Fruit fly (Drosophila melanogaster): ENCODE data around the gene Rpp20.
A peak's percentile ranks its signal among the peaks of the same experiment; 100 is the strongest.

Rpp20 gene

dm6 chrX:19769821-19770519 is 25.7 kb downstream of the Rpp20 start (continued):
- no peak for TF ChIP-seq CG11294 (GFP tag; IDR thresholded peaks at IDR 0.05)
- TF ChIP-seq CG34406 (GFP tag; optimal IDR thresholded peaks at IDR 0.05), result peak; percentile 39
- no peak for TF ChIP-seq dac (GFP tag; optimal IDR thresholded peaks at IDR 0.05)
- TF ChIP-seq fd59A (GFP tag; optimal IDR thresholded peaks at IDR 0.05), result peak; percentile 28
- peak in 1 of 2 experiments; percentile 17 for TF ChIP-seq salr (GFP tag; optimal IDR thresholded peaks at IDR 0.05)
- no peak for TF ChIP-seq CG6854 (GFP tag; optimal IDR thresholded peaks at IDR 0.05)
- no peak for TF ChIP-seq CG4318 (GFP tag; optimal IDR thresholded peaks at IDR 0.05)
- TF ChIP-seq Hr4 (GFP tag; optimal IDR thresholded peaks at IDR 0.05), result peak; percentile 11
- TF ChIP-seq achi (GFP tag; optimal IDR thresholded peaks at IDR 0.05), result peak; percentile 34
- TF ChIP-seq CG6808 (GFP tag; optimal IDR thresholded peaks at IDR 0.05), result peak; percentile 52
- TF ChIP-seq Smox (GFP tag; optimal IDR thresholded peaks at IDR 0.05), result peak; percentile 55
- TF ChIP-seq Ets21C (GFP tag; optimal IDR thresholded peaks at IDR 0.05), result peak; percentile 40
- TF ChIP-seq topi (GFP tag; optimal IDR thresholded peaks at IDR 0.05), result peak; percentile 71
- no peak for TF ChIP-seq CG11902 (GFP tag; optimal IDR thresholded peaks at IDR 0.05)
- TF ChIP-seq lz (GFP tag; optimal IDR thresholded peaks at IDR 0.05), result peak; percentile 46
- peak; percentile 33 for TF ChIP-seq CG9139 (GFP tag; optimal IDR thresholded peaks at IDR 0.05)
- no peak for TF ChIP-seq fkh (GFP tag; optimal IDR thresholded peaks at IDR 0.05)
- TF ChIP-seq CG8632 (GFP tag; optimal IDR thresholded peaks at IDR 0.05), result peak; percentile 28
- TF ChIP-seq CG3032 (tag; optimal IDR thresholded peaks at IDR 0.05), result peak; percentile 45
- TF ChIP-seq acj6 (GFP tag; optimal IDR thresholded peaks at IDR 0.05), result peak; percentile 32
- peak; percentile 39 for TF ChIP-seq CG32006 (GFP tag; optimal IDR thresholded peaks at IDR 0.05)
- no peak for TF ChIP-seq CG6276 (GFP tag; optimal IDR thresholded peaks at IDR 0.05)
- TF ChIP-seq dsx (GFP tag; optimal IDR thresholded peaks at IDR 0.05; ENCODE audit: poor library complexity, severe bottlenecking), result peak; percentile 37
- TF ChIP-seq fd85E (GFP tag; optimal IDR thresholded peaks at IDR 0.05), result no peak
- 0 out of 3 replicates have a peak, but pooled peaks have one; percentile 15 for TF ChIP-seq CG8119 (GFP tag; IDR thresholded peaks at IDR 0.05)
- TF ChIP-seq CG8319 (GFP tag; optimal IDR thresholded peaks at IDR 0.05), result peak; percentile 4
- TF ChIP-seq CG1621 (tag; optimal IDR thresholded peaks at IDR 0.05), result peak; percentile 26
- no peak for TF ChIP-seq CG16779 (tag; optimal IDR thresholded peaks at IDR 0.05)
- TF ChIP-seq net (GFP tag; optimal IDR thresholded peaks at IDR 0.05), result peak; percentile 31
- peak; percentile 17 for TF ChIP-seq Sox15 (GFP tag; optimal IDR thresholded peaks at IDR 0.05)
- peak; percentile 82 for TF ChIP-seq Eip78C (GFP tag)
- TF ChIP-seq Sox102F (GFP tag; optimal IDR thresholded peaks at IDR 0.05), result peak; percentile 50
- TF ChIP-seq svp (GFP tag), result peak; percentile 73
- TF ChIP-seq Met (GFP tag; optimal IDR thresholded peaks at IDR 0.05), result peak; percentile 74
- TF ChIP-seq CG6163 (GFP tag; IDR thresholded peaks at IDR 0.05), result no peak; the same call in 1 of the 3 replicates

- TF ChIP-seq CG10631 (GFP tag; optimal IDR thresholded peaks at IDR 0.05) (no peak), acj6 (GFP tag; optimal IDR thresholded peaks at IDR 0.05) (no peak), dac (GFP tag; optimal IDR thresholded peaks at IDR 0.05) (no peak), dsx (GFP tag; optimal IDR thresholded peaks at IDR 0.05; ENCODE audit: poor library complexity, severe bottlenecking) (no peak), Sox14 (GFP tag; optimal IDR thresholded peaks at IDR 0.05) (no peak)
Measured at dm6 chrX:19772002-19772622, 27.9 kb downstream of the Rpp20 start.

Measured in whole organism, prepupa.